Worm (Caenorhabditis elegans) whole organism, late embryonic: ENCODE measurements around the gene C09B9.4.

ENCODE experiments used
- F13H6.1 ChIP-seq: sonication (generic microtip); optimal IDR thresholded peaks from 2 replicates; lab custom pipeline; 2016; ENCODE audit warnings: missing genetic modification characterization, missing compliant biosample characterization
- K02D7.2 ChIP-seq: sonication (generic microtip); optimal IDR thresholded peaks from 2 replicates; lab custom pipeline; 2017; ENCODE audit warnings: mild to moderate bottlenecking, missing genetic modification characterization, missing compliant biosample characterization
- K09A11.1 ChIP-seq: sonication (generic microtip); optimal IDR thresholded peaks from 2 replicates; lab custom pipeline; 2017; ENCODE audit warnings: antibody characterized with exemption, mild to moderate bottlenecking, missing genetic modification characterization, missing compliant biosample characterization; ENCODE audit not compliant: insufficient read depth
- T23F11.4 ChIP-seq: fragments of 200-800 bp; sonication (Bioruptor generic); optimal IDR thresholded peaks from 2 replicates; lab custom pipeline; 2018; ENCODE audit warnings: mild to moderate bottlenecking, missing genetic modification characterization, missing compliant biosample characterization
- ceh-19 ChIP-seq: fragments of 200-800 bp; sonication (Bioruptor generic); optimal IDR thresholded peaks from 2 replicates; lab custom pipeline; 2018; ENCODE audit warnings: mild to moderate bottlenecking, missing genetic modification characterization, missing compliant biosample characterization
- ceh-2 ChIP-seq: sonication (generic microtip); optimal IDR thresholded peaks from 2 replicates; lab custom pipeline; 2016; ENCODE audit warnings: missing genotype, missing genetic modification characterization, missing compliant biosample characterization
- ceh-48 ChIP-seq: sonication (generic microtip); optimal IDR thresholded peaks from 2 replicates; lab custom pipeline; 2016; ENCODE audit warnings: missing genetic modification characterization, inconsistent platforms, missing compliant biosample characterization
- ceh-9 ChIP-seq: sonication (generic microtip); optimal IDR thresholded peaks from 2 replicates; lab custom pipeline; 2016; ENCODE audit warnings: mild to moderate bottlenecking, missing genetic modification characterization, inconsistent platforms, missing compliant biosample characterization
- ets-4 ChIP-seq: sonication (generic microtip); optimal IDR thresholded peaks from 2 replicates; lab custom pipeline; 2016; ENCODE audit warnings: missing genetic modification characterization, missing compliant biosample characterization
- fkh-10 ChIP-seq: fragments of 150-350 bp; optimal IDR thresholded peaks from 2 replicates; lab custom pipeline; 2014; ENCODE audit warnings: missing biosample characterization, missing genetic modification reagents, missing genetic modification characterization
- hlh-15 ChIP-seq: sonication (generic microtip); optimal IDR thresholded peaks from 2 replicates; lab custom pipeline; 2016; ENCODE audit warnings: missing genetic modification characterization, missing compliant biosample characterization
- hlh-6 ChIP-seq: sonication (generic microtip); optimal IDR thresholded peaks from 2 replicates; lab custom pipeline; 2016; ENCODE audit warnings: missing genotype, missing genetic modification characterization, missing compliant biosample characterization
- lim-6 ChIP-seq: sonication (generic microtip); optimal IDR thresholded peaks from 2 replicates; lab custom pipeline; 2016; ENCODE audit warnings: missing genetic modification characterization, missing compliant biosample characterization
- lin-11 ChIP-seq: fragments of 200-800 bp; sonication (Bioruptor generic); optimal IDR thresholded peaks from 2 replicates; lab custom pipeline; 2018; ENCODE audit warnings: mild to moderate bottlenecking, missing genetic modification characterization, missing compliant biosample characterization
- madf-2 ChIP-seq: sonication (generic microtip); optimal IDR thresholded peaks from 2 replicates; lab custom pipeline; 2017; ENCODE audit warnings: missing genetic modification characterization, missing compliant biosample characterization
- nfya-1 ChIP-seq: sonication (generic microtip); optimal IDR thresholded peaks from 2 replicates; lab custom pipeline; 2017; ENCODE audit warnings: missing genetic modification characterization, mild to moderate bottlenecking, missing compliant biosample characterization, antibody characterized with exemption, moderate library complexity
- pat-9 ChIP-seq: fragments of 200-800 bp; sonication (Bioruptor generic); optimal IDR thresholded peaks from 2 replicates; lab custom pipeline; 2018; ENCODE audit warnings: mild to moderate bottlenecking, missing genetic modification characterization, moderate library complexity, missing compliant biosample characterization
- pha-2 ChIP-seq: sonication (generic microtip); optimal IDR thresholded peaks from 2 replicates; lab custom pipeline; 2017; ENCODE audit warnings: mild to moderate bottlenecking, missing genetic modification characterization, missing compliant biosample characterization
- pha-4 ChIP-seq: fragments of 150-350 bp; optimal IDR thresholded peaks from 2 replicates; lab custom pipeline; 2018; ENCODE audit warnings: missing biosample characterization, missing genetic modification reagents, missing genetic modification characterization
- rnt-1 ChIP-seq: sonication (generic microtip); optimal IDR thresholded peaks from 2 replicates; lab custom pipeline; 2016; ENCODE audit warnings: missing genetic modification characterization, missing compliant biosample characterization
- sdc-2 ChIP-seq: sonication (generic microtip); optimal IDR thresholded peaks from 2 replicates; lab custom pipeline; 2016; ENCODE audit warnings: missing genotype, missing genetic modification characterization, missing compliant biosample characterization
- tbx-7 ChIP-seq: sonication (generic microtip); optimal IDR thresholded peaks from 2 replicates; lab custom pipeline; 2016; ENCODE audit warnings: missing genotype, missing genetic modification characterization, missing compliant biosample characterization
- unc-55 ChIP-seq: sonication (generic microtip); optimal IDR thresholded peaks from 2 replicates; lab custom pipeline; 2017; ENCODE audit warnings: missing biosample characterization, missing genetic modification reagents, missing genetic modification characterization
- unc-86 ChIP-seq: sonication (generic microtip); optimal IDR thresholded peaks from 2 replicates; lab custom pipeline; 2016; ENCODE audit warnings: missing genetic modification characterization, missing compliant biosample characterization

C09B9.4 gene

ce11 chrIV:4988531-4988930 is 44.6 kb downstream of the C09B9.4 start, which contains the start of gene E03H12.7:
E03H12.7 (minus strand) TSS chrIV:4988631.
- TF ChIP-seq tbx-7 (tag; lab: Kevin White, UChicago) (no peak), pat-9 (tag; lab: Kevin White, UChicago) (no peak), nfya-1 (tag; lab: Kevin White, UChicago) (no peak), rnt-1 (tag; lab: Kevin White, UChicago) (no peak)

- TF ChIP-seq sdc-2 (tag; lab: Kevin White, UChicago), result no peak
- no peak for TF ChIP-seq T23F11.4 (GFP tag; lab: Kevin White, UChicago)
- no peak for TF ChIP-seq lim-6 (tag; lab: Kevin White, UChicago)
- no peak for TF ChIP-seq F13H6.1
- TF ChIP-seq tbx-7 (tag; lab: Kevin White, UChicago), result no peak
- TF ChIP-seq, all 69 proteins: peak for 0
These were observed 46.9 kb downstream of the C09B9.4 start, which contains the start of gene clec-177 for ce11 chrIV:4986246-4986645. clec-177 (plus strand) TSS chrIV:4986546.

- TF ChIP-seq pha-2 (tag; lab: Kevin White, UChicago) (no peak), hlh-6 (tag; lab: Kevin White, UChicago) (no peak), F13H6.1 (no peak), ceh-2 (tag; lab: Kevin White, UChicago) (no peak), pha-4 (tag; lab: Kevin White, UChicago) (no peak), unc-55 (no peak), fkh-10 (GFP tag; lab: Kevin White, UChicago) (no peak), lin-11 (tag; lab: Kevin White, UChicago) (no peak), rnt-1 (tag; lab: Kevin White, UChicago) (no peak), T23F11.4 (GFP tag; lab: Kevin White, UChicago) (no peak), madf-2 (no peak), ceh-9 (no peak), K09A11.1 (tag; lab: Kevin White, UChicago) (no peak), unc-86 (tag; lab: Kevin White, UChicago) (no peak), ets-4 (tag; lab: Kevin White, UChicago) (no peak), hlh-15 (tag; lab: Kevin White, UChicago) (no peak), ceh-48 (tag; lab: Kevin White, UChicago) (no peak), K02D7.2 (no peak)
These were observed 49.4 kb downstream of the C09B9.4 start, which contains the start of gene clec-176 for ce11 chrIV:4983746-4984145. clec-176 (plus strand) TSS chrIV:4984046.

- TF ChIP-seq ceh-19 (GFP tag; lab: Kevin White, UChicago), result no peak
- TF ChIP-seq, all 69 proteins: peak for 0
These were observed 50.7 kb downstream of the C09B9.4 start, which contains the start of gene E03H12.4 for ce11 chrIV:4982477-4982876. E03H12.4 (plus strand) TSS chrIV:4982596.
